Fruit fly (Drosophila melanogaster): Measurements from ENCODE around the gene Ptp61F.

Gene Ptp61F

DNA sequence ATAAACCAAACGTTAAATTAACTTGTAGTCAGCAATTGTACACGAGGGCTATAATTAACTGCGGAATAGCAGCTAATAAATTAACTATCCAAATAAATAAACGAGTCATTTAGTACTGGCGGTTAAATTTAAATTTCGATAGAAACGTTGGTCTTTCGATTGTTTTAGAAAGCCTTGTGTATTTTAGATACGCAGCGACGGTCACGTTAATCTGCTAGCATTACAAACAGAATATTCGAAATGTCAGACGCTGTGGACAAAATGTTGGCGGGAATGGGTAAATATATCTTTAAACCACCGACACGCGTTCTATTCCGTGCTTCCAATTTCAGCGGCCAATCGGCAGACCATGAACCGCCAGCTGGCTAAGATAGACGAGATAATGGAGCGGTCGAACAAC is 143.5 kb downstream of the Ptp61F start, which contains the start of gene msd1:
Gene msd1 (plus strand): TSS at position 203 of the 400 bp plus-strand sequence.
- TF ChIP-seq HmgZ (tag; optimal IDR thresholded peaks at IDR 0.05) (peak; percentile 4), CG13287 (GFP tag; IDR thresholded peaks at IDR 0.05; ENCODE audit: partially characterized antibody) (peak; percentile 59; the same call in 1 of the 2 replicates), ci (GFP tag; IDR thresholded peaks at IDR 0.05) (no peak), gce (GFP tag; IDR thresholded peaks at IDR 0.05) (no peak), CG14441 (GFP tag; IDR thresholded peaks at IDR 0.05) (no peak), Dp (GFP tag; optimal IDR thresholded peaks at IDR 0.05) (peak; percentile 97), Opbp (GFP tag; IDR thresholded peaks at IDR 0.05; ENCODE audit: partially characterized antibody) (peak; percentile 38; the same call in 2 of the 3 replicates), BEAF-32 (GFP tag; optimal IDR thresholded peaks at IDR 0.05) (peak; percentile 32), CG13775 (GFP tag; optimal IDR thresholded peaks at IDR 0.05) (no peak), CG9727 (GFP tag; optimal IDR thresholded peaks at IDR 0.05) (no peak), CG17912 (GFP tag; optimal IDR thresholded peaks at IDR 0.05) (peak; percentile 17), E2f2 (GFP tag; IDR thresholded peaks at IDR 0.05) (peak; percentile 97), gfzf (GFP tag; optimal IDR thresholded peaks at IDR 0.05) (peak; percentile 76), jigr1 (GFP tag; IDR thresholded peaks at IDR 0.05) (no peak), gcm (GFP tag; optimal IDR thresholded peaks at IDR 0.05) (no peak), stwl (tag; optimal IDR thresholded peaks at IDR 0.05) (peak; percentile 5), CG31365 (tag; optimal IDR thresholded peaks at IDR 0.05) (no peak), sens (GFP tag) (peak; percentile 48), CG9932 (GFP tag; IDR thresholded peaks at IDR 0.05) (no peak), pzg (GFP tag; optimal IDR thresholded peaks at IDR 0.05) (peak; percentile 76), CG33557 (GFP tag; optimal IDR thresholded peaks at IDR 0.05) (no peak), Sry-δ (GFP tag; optimal IDR thresholded peaks at IDR 0.05) (peak; percentile 35), Myb (GFP tag; optimal IDR thresholded peaks at IDR 0.05) (peak; percentile 61), pita (GFP tag; optimal IDR thresholded peaks at IDR 0.05) (no peak), NFAT (GFP tag; IDR thresholded peaks at IDR 0.05) (no peak), CG34224 (GFP tag; IDR thresholded peaks at IDR 0.05; ENCODE audit: partially characterized antibody) (0 out of 3 replicates have a peak, but pooled peaks have one; percentile 19), CG18476 (GFP tag; optimal IDR thresholded peaks at IDR 0.05) (no peak), salm (tag; optimal IDR thresholded peaks at IDR 0.05) (no peak), vnd (GFP tag; IDR thresholded peaks at IDR 0.05; ENCODE audit: partially characterized antibody) (no peak), amos (GFP tag; IDR thresholded peaks at IDR 0.05; ENCODE audit: partially characterized antibody) (peak; percentile 35; the same call in 1 of the 2 replicates), Fer1 (GFP tag; optimal IDR thresholded peaks at IDR 0.05) (peak; percentile 7), Dref (GFP tag; IDR thresholded peaks at IDR 0.05) (peak; percentile 78), Dll (GFP tag; IDR thresholded peaks at IDR 0.05; ENCODE audit: partially characterized antibody) (peak; percentile 58; the same call in 2 of the 4 replicates), CG1603 (tag; optimal IDR thresholded peaks at IDR 0.05) (peak; percentile 54), trem (tag; optimal IDR thresholded peaks at IDR 0.05) (peak; percentile 3), CG15269 (tag; optimal IDR thresholded peaks at IDR 0.05) (no peak), bsh (GFP tag; optimal IDR thresholded peaks at IDR 0.05) (no peak), CG15514 (GFP tag; optimal IDR thresholded peaks at IDR 0.05) (peak; percentile 33), ato (GFP tag; IDR thresholded peaks at IDR 0.05; ENCODE audit: partially characterized antibody) (0 out of 2 replicates have a peak, but pooled peaks have one; percentile 41), CG9797 (GFP tag; optimal IDR thresholded peaks at IDR 0.05) (peak; percentile 63), Bgb (GFP tag; IDR thresholded peaks at IDR 0.05; ENCODE audit: partially characterized antibody) (peak; percentile 40; the same call in 1 of the 2 replicates), prd (optimal IDR thresholded peaks at IDR 0.05) (no peak), prd (GFP tag; IDR thresholded peaks at IDR 0.05) (no peak), bbx (GFP tag; IDR thresholded peaks at IDR 0.05; ENCODE audit: partially characterized antibody) (peak; percentile 61), CG2116 (GFP tag; optimal IDR thresholded peaks at IDR 0.05) (peak; percentile 56)

Measured in whole organism, embryonic.